Worm (Caenorhabditis elegans) whole organism, dauer: ENCODE results near the gene F58G6.3.
"Not testable (repeated sequence)": the region's sequence is repeated elsewhere in the genome, so short reads cannot be mapped to it uniquely, and the experiment has no call there.

Source experiments
- unc-62 ChIP-seq: sonication (generic microtip); optimal IDR thresholded peaks from 2 replicates; lab custom pipeline; 2017; ENCODE audit warnings: missing biosample characterization, missing genetic modification reagents, missing genetic modification characterization

Gene F58G6.3

ce11 chrIV:9669969-9670368 is 16.6 kb downstream of the F58G6.3 start:
- no peak for TF ChIP-seq unc-62 (GFP tag; lab: Kevin White, UChicago)

ce11 chrIV:9671001-9671652 is 17.8 kb downstream of the F58G6.3 start:
- TF ChIP-seq unc-62 (GFP tag; lab: Kevin White, UChicago), result no peak

ce11 chrIV:9672434-9672833 is 19.1 kb downstream of the F58G6.3 start:
- TF ChIP-seq unc-62 (GFP tag; lab: Kevin White, UChicago), result no peak

- TF ChIP-seq unc-62 (GFP tag; lab: Kevin White, UChicago), result no peak
Measured at ce11 chrIV:9673206-9673605, 19.9 kb downstream of the F58G6.3 start.

ce11 chrIV:9673683-9674336 is 20.5 kb downstream of the F58G6.3 start:
- no peak for TF ChIP-seq unc-62 (GFP tag; lab: Kevin White, UChicago)

- TF ChIP-seq unc-62 (GFP tag; lab: Kevin White, UChicago), result no peak
Measured at ce11 chrIV:9675572-9675971, 22.2 kb downstream of the F58G6.3 start, which contains the start of gene nhr-34. nhr-34 (minus strand) TSS chrIV:9675672.

- TF ChIP-seq unc-62 (GFP tag; lab: Kevin White, UChicago), result no peak
Measured at ce11 chrIV:9676535-9676934, 23.2 kb downstream of the F58G6.3 start.

ce11 chrIV:9677226-9677992 is 24.1 kb downstream of the F58G6.3 start:
- TF ChIP-seq unc-62 (GFP tag; lab: Kevin White, UChicago), result no peak

- TF ChIP-seq unc-62 (GFP tag; lab: Kevin White, UChicago), result no peak
Measured at ce11 chrIV:9678007-9678406, 24.7 kb downstream of the F58G6.3 start.

- no peak for TF ChIP-seq unc-62 (GFP tag; lab: Kevin White, UChicago)
Measured at ce11 chrIV:9679296-9679695, 26.0 kb downstream of the F58G6.3 start.

- TF ChIP-seq unc-62 (GFP tag; lab: Kevin White, UChicago), result no peak
Measured at ce11 chrIV:9680841-9681240, 27.5 kb downstream of the F58G6.3 start, which contains the start of gene ins-8. ins-8 (minus strand) TSS chrIV:9680941.

- no peak for TF ChIP-seq unc-62 (GFP tag; lab: Kevin White, UChicago)
Measured at ce11 chrIV:9682514-9682913, 29.2 kb downstream of the F58G6.3 start, which contains the start of gene ins-7. ins-7 (minus strand) TSS chrIV:9682845.

- TF ChIP-seq unc-62 (GFP tag; lab: Kevin White, UChicago), result no peak
Measured at ce11 chrIV:9683433-9683832, 30.1 kb downstream of the F58G6.3 start, which contains the start of the genes htas-1 and ZK1251.3. htas-1 (minus strand) TSS chrIV:9683533. ZK1251.3 (plus strand) TSS chrIV:9683658.

ce11 chrIV:9688715-9689114 is 35.4 kb downstream of the F58G6.3 start, which contains the start of gene msp-76:
msp-76 (plus strand) TSS chrIV:9689015.
- not testable (repeated sequence) for TF ChIP-seq unc-62 (GFP tag; lab: Kevin White, UChicago)

- no peak for TF ChIP-seq unc-62 (GFP tag; lab: Kevin White, UChicago)
Measured at ce11 chrIV:9690644-9691043, 37.3 kb downstream of the F58G6.3 start, which contains the start of gene sdz-36. sdz-36 (plus strand) TSS chrIV:9690944.

ce11 chrIV:9692874-9693273 is 39.5 kb downstream of the F58G6.3 start, which contains the start of gene twk-9:
twk-9 (plus strand) TSS chrIV:9693174.
- no peak for TF ChIP-seq unc-62 (GFP tag; lab: Kevin White, UChicago)
